Worm (Caenorhabditis elegans) whole organism, mixed stage, embryonic: ENCODE data around the gene rpl-37.

ENCODE experiments used
- unc-39 ChIP-seq: fragments of 150-350 bp; optimal IDR thresholded peaks from 2 replicates; lab custom pipeline; 2014; ENCODE audit warnings: missing biosample characterization, missing genetic modification characterization
- unc-62 ChIP-seq: fragments of 150-350 bp; optimal IDR thresholded peaks from 2 replicates; lab custom pipeline; 2014; ENCODE audit warnings: missing biosample characterization, missing genetic modification reagents, missing genetic modification characterization

- TF ChIP-seq unc-39 (no peak), unc-62 (GFP tag; lab: Kevin White, UChicago) (no peak)
Measured at ce11 chrIII:3566785-3567184, 38.3 kb downstream of the rpl-37 start.
